Fruit fly (Drosophila melanogaster) whole organism, embryonic: ENCODE data around the gene CG4424.
A peak's percentile ranks its signal among the peaks of the same experiment; 100 is the strongest.

Experiments used
- Abd-B ChIP-seq: fragments of 200-800 bp; sonication (Bioruptor generic); optimal IDR thresholded peaks from 2 replicates; lab custom pipeline; 2018; ENCODE audit warnings: missing biosample characterization, mild to moderate bottlenecking, missing genetic modification characterization, moderate library complexity
- CG10274 ChIP-seq: fragments of 200-800 bp; sonication (Bioruptor generic); optimal IDR thresholded peaks from 3 replicates; lab custom pipeline; 2017; ENCODE audit warnings: missing biosample characterization, mild to moderate bottlenecking, missing genetic modification characterization
- CG10979 ChIP-seq: fragments of 200-800 bp; sonication (Bioruptor generic); optimal IDR thresholded peaks from 2 replicates; lab custom pipeline; 2018; ENCODE audit warnings: missing biosample characterization, mild to moderate bottlenecking, missing genetic modification characterization, moderate library complexity
- CG11696 ChIP-seq: fragments of 200-800 bp; sonication (Bioruptor generic); IDR thresholded peaks from 2 replicates; pipeline ENCODE4 v1.3.6; 2022; ENCODE audit warnings: missing biosample characterization, missing genetic modification characterization
- CG12299 ChIP-seq: fragments of 200-800 bp; sonication (Bioruptor generic); optimal IDR thresholded peaks from 2 replicates; lab custom pipeline; 2018; ENCODE audit warnings: missing biosample characterization, mild to moderate bottlenecking, missing genetic modification characterization
- CG13775 ChIP-seq: fragments of 200-800 bp; sonication (Bioruptor generic); optimal IDR thresholded peaks from 3 replicates; lab custom pipeline; 2017; ENCODE audit warnings: missing biosample characterization, mild to moderate bottlenecking, missing genetic modification characterization
- CG16815 ChIP-seq: fragments of 200-800 bp; sonication (Bioruptor generic); optimal IDR thresholded peaks from 3 replicates; lab custom pipeline; 2017; ENCODE audit warnings: missing biosample characterization, mild to moderate bottlenecking, missing genetic modification characterization
- CG17359 ChIP-seq: fragments of 200-800 bp; sonication (Bioruptor generic); optimal IDR thresholded peaks from 3 replicates; lab custom pipeline; 2018; ENCODE audit warnings: missing biosample characterization, mild to moderate bottlenecking, missing genetic modification characterization, moderate library complexity
- CG18764 ChIP-seq: fragments of 200-800 bp; sonication (Bioruptor generic); optimal IDR thresholded peaks from 3 replicates; lab custom pipeline; 2016; ENCODE audit warnings: missing biosample characterization, missing genetic modification characterization
- CG2199 ChIP-seq: fragments of 200-800 bp; sonication (Bioruptor generic); IDR thresholded peaks from 3 replicates; pipeline ENCODE4 v1.3.6; 2022; ENCODE audit warnings: missing biosample characterization, missing genetic modification characterization
- CG2712 ChIP-seq: fragments of 200-800 bp; optimal IDR thresholded peaks from 3 replicates; lab custom pipeline; 2019; ENCODE audit warnings: missing biosample characterization, mild to moderate bottlenecking, missing genetic modification characterization, moderate library complexity
- CG2875 ChIP-seq: fragments of 200-800 bp; sonication (Bioruptor generic); optimal IDR thresholded peaks from 2 replicates; lab custom pipeline; 2017; ENCODE audit warnings: missing biosample characterization, mild to moderate bottlenecking, missing genetic modification characterization, missing genetic modification reagents
- CG31388 ChIP-seq: fragments of 200-800 bp; sonication (Bioruptor generic); optimal IDR thresholded peaks from 2 replicates; lab custom pipeline; 2016; ENCODE audit warnings: missing biosample characterization, missing genetic modification characterization
- CG3407 ChIP-seq: fragments of 200-800 bp; sonication (Bioruptor generic); optimal IDR thresholded peaks from 2 replicates; lab custom pipeline; 2018; ENCODE audit warnings: missing biosample characterization, mild to moderate bottlenecking, missing genetic modification characterization
- CG34422 ChIP-seq: fragments of 200-800 bp; sonication (Bioruptor generic); IDR thresholded peaks from 3 replicates; pipeline ENCODE4 v1.3.6; 2022; ENCODE audit warnings: missing biosample characterization, missing genetic modification characterization
- CG3995 ChIP-seq: fragments of 200-800 bp; sonication (Bioruptor generic); optimal IDR thresholded peaks from 3 replicates; lab custom pipeline; 2016; ENCODE audit warnings: missing biosample characterization, missing genetic modification characterization
- CG4360 ChIP-seq: fragments of 200-800 bp; sonication (Bioruptor generic); IDR thresholded peaks from 2 replicates; pipeline ENCODE4 v1.3.6; 2022; ENCODE audit warnings: missing biosample characterization, missing genetic modification characterization
- CG4424 ChIP-seq: fragments of 200-800 bp; sonication (Bioruptor generic); optimal IDR thresholded peaks from 3 replicates; lab custom pipeline; 2016; ENCODE audit warnings: missing biosample characterization, missing genetic modification characterization
- CG5245 ChIP-seq: fragments of 200-800 bp; sonication (Bioruptor generic); optimal IDR thresholded peaks from 3 replicates; lab custom pipeline; 2016; ENCODE audit warnings: missing biosample characterization, missing genetic modification characterization
- CG7372 ChIP-seq: fragments of 200-800 bp; sonication (Bioruptor generic); IDR thresholded peaks from 2 replicates; pipeline ENCODE4 v1.3.6; 2022; ENCODE audit warnings: missing biosample characterization, missing genetic modification characterization
- CG8944 ChIP-seq: fragments of 200-800 bp; sonication (Bioruptor generic); optimal IDR thresholded peaks from 3 replicates; lab custom pipeline; 2016; ENCODE audit warnings: missing biosample characterization, missing genetic modification characterization
- CHES-1-like ChIP-seq: fragments of 200-800 bp; sonication (Bioruptor generic); optimal IDR thresholded peaks from 2 replicates; lab custom pipeline; 2016; ENCODE audit warnings: missing biosample characterization, missing genetic modification characterization
- Camta ChIP-seq: fragments of 200-800 bp; sonication (Bioruptor generic); optimal IDR thresholded peaks from 2 replicates; lab custom pipeline; 2016; ENCODE audit warnings: missing biosample characterization, missing genetic modification characterization
- CoRest ChIP-seq: fragments of 200-800 bp; sonication (Bioruptor generic); optimal IDR thresholded peaks from 3 replicates; lab custom pipeline; 2018; ENCODE audit warnings: missing biosample characterization, mild to moderate bottlenecking, missing genetic modification characterization, moderate library complexity
- Dp ChIP-seq: fragments of 200-800 bp; sonication (Bioruptor generic); optimal IDR thresholded peaks from 2 replicates; lab custom pipeline; 2018; ENCODE audit warnings: missing biosample characterization, mild to moderate bottlenecking, missing genetic modification characterization, moderate library complexity
- GATAe ChIP-seq: fragments of 200-800 bp; sonication (Bioruptor generic); conservative IDR thresholded peaks from 2 replicates; pipeline ENCODE4 v1.3.6; 2022; ENCODE audit warnings: missing biosample characterization, missing genetic modification characterization
- Gsc ChIP-seq: fragments of 200-800 bp; sonication (Bioruptor generic); IDR thresholded peaks from 2 replicates; pipeline ENCODE4 v1.3.6; 2022; ENCODE audit warnings: missing biosample characterization, missing genetic modification characterization
- HLH3B ChIP-seq: fragments of 200-800 bp; sonication (Bioruptor generic); IDR thresholded peaks from 2 replicates; pipeline ENCODE4 v1.3.6; 2022; ENCODE audit warnings: missing biosample characterization, missing genetic modification characterization
- Med ChIP-seq: fragments of 200-800 bp; sonication (Bioruptor generic); peaks from one replicate; lab custom pipeline; 2016; ENCODE audit warnings: missing biosample characterization, missing genetic modification characterization, mild to moderate bottlenecking, inconsistent platforms, moderate library complexity
- Nf-YA ChIP-seq: fragments of 200-800 bp; sonication (Bioruptor generic); IDR thresholded peaks from 2 replicates; pipeline ENCODE4 v1.3.6; 2022; ENCODE audit warnings: missing biosample characterization, missing genetic modification characterization
- NfI ChIP-seq: fragments of 200-800 bp; sonication (Bioruptor generic); optimal IDR thresholded peaks from 3 replicates; lab custom pipeline; 2018; ENCODE audit warnings: missing biosample characterization, mild to moderate bottlenecking, missing genetic modification characterization, moderate library complexity
- Rx ChIP-seq: fragments of 200-800 bp; sonication (Bioruptor generic); IDR thresholded peaks from 2 replicates; pipeline ENCODE4 v1.3.6; 2022; ENCODE audit warnings: missing biosample characterization, missing genetic modification characterization
- Six4 ChIP-seq: fragments of 200-800 bp; sonication (Bioruptor generic); optimal IDR thresholded peaks from 2 replicates; lab custom pipeline; 2016; ENCODE audit warnings: missing biosample characterization, missing genetic modification characterization
- Taf1 ChIP-seq: fragments of 200-800 bp; sonication (Bioruptor generic); IDR thresholded peaks from 2 replicates; pipeline ENCODE4 v1.3.6; 2022; ENCODE audit warnings: missing biosample characterization, missing genetic modification characterization
- bsh ChIP-seq, 2 experiments: fragments of 200-800 bp; sonication (Bioruptor generic); optimal IDR thresholded peaks; 2 replicates each; lab custom pipeline; 2017 to 2018; ENCODE audit warnings: mild to moderate bottlenecking in 2 of 2, missing biosample characterization in 2 of 2, missing genetic modification characterization in 2 of 2, moderate library complexity in 1 of 2
- caup ChIP-seq: fragments of 200-800 bp; sonication (Bioruptor generic); optimal IDR thresholded peaks from 3 replicates; lab custom pipeline; 2017; ENCODE audit warnings: missing biosample characterization, mild to moderate bottlenecking, missing genetic modification characterization, moderate library complexity; ENCODE audit not compliant: severe bottlenecking
- ci ChIP-seq: fragments of 200-800 bp; sonication (Bioruptor generic); IDR thresholded peaks from 3 replicates; pipeline ENCODE4 v1.3.6; 2022; ENCODE audit warnings: missing biosample characterization, missing genetic modification characterization
- corto ChIP-seq: fragments of 200-800 bp; sonication (Bioruptor generic); optimal IDR thresholded peaks from 2 replicates; lab custom pipeline; 2016; ENCODE audit warnings: missing biosample characterization, mild to moderate bottlenecking, missing genetic modification characterization, moderate library complexity
- emc ChIP-seq: fragments of 200-800 bp; sonication (Bioruptor generic); optimal IDR thresholded peaks from 2 replicates; lab custom pipeline; 2016; ENCODE audit warnings: missing biosample characterization, missing genetic modification characterization
- en ChIP-seq: fragments of 200-800 bp; sonication (Bioruptor generic); optimal IDR thresholded peaks from 2 replicates; lab custom pipeline; 2016; ENCODE audit warnings: missing biosample characterization, missing genetic modification characterization
- gce ChIP-seq: fragments of 200-800 bp; sonication (Bioruptor generic); IDR thresholded peaks from 3 replicates; pipeline ENCODE4 v1.3.6; 2022; ENCODE audit warnings: missing biosample characterization, missing genetic modification characterization
- gsb-n ChIP-seq: fragments of 200-800 bp; sonication (Bioruptor generic); optimal IDR thresholded peaks from 3 replicates; lab custom pipeline; 2018; ENCODE audit warnings: missing biosample characterization, mild to moderate bottlenecking, missing genetic modification characterization
- kni ChIP-seq: fragments of 200-800 bp; sonication (Bioruptor generic); optimal IDR thresholded peaks from 3 replicates; lab custom pipeline; 2017; ENCODE audit warnings: mild to moderate bottlenecking, missing biosample characterization, missing genetic modification reagents, missing genetic modification characterization
- knrl ChIP-seq: fragments of 200-800 bp; sonication (Bioruptor generic); IDR thresholded peaks from 3 replicates; pipeline ENCODE4 v1.3.6; 2022; ENCODE audit warnings: missing biosample characterization, missing genetic modification characterization; ENCODE audit not compliant: partially characterized antibody
- luna ChIP-seq: fragments of 200-800 bp; sonication (Bioruptor generic); optimal IDR thresholded peaks from 2 replicates; lab custom pipeline; 2016; ENCODE audit warnings: missing biosample characterization, missing genetic modification characterization
- nom ChIP-seq: fragments of 200-800 bp; sonication (Bioruptor generic); optimal IDR thresholded peaks from 2 replicates; lab custom pipeline; 2017; ENCODE audit warnings: missing biosample characterization, missing genetic modification characterization, mild to moderate bottlenecking, moderate library complexity, missing genetic modification reagents
- pita ChIP-seq: fragments of 200-800 bp; sonication (Bioruptor generic); optimal IDR thresholded peaks from 2 replicates; lab custom pipeline; 2017; ENCODE audit warnings: missing biosample characterization, mild to moderate bottlenecking, missing genetic modification characterization
- run ChIP-seq: fragments of 200-800 bp; sonication (Bioruptor generic); optimal IDR thresholded peaks from 3 replicates; lab custom pipeline; 2018; ENCODE audit warnings: missing biosample characterization, mild to moderate bottlenecking, missing genetic modification characterization
- slou ChIP-seq: fragments of 200-800 bp; sonication (Bioruptor generic); optimal IDR thresholded peaks from 3 replicates; lab custom pipeline; 2016; ENCODE audit warnings: missing biosample characterization, missing genetic modification characterization
- tup ChIP-seq: fragments of 200-800 bp; sonication (Bioruptor generic); optimal IDR thresholded peaks from 2 replicates; lab custom pipeline; 2016; ENCODE audit warnings: missing biosample characterization, mild to moderate bottlenecking, missing genetic modification characterization, moderate library complexity
- usp ChIP-seq: fragments of >200 bp; optimal IDR thresholded peaks from 2 replicates; lab custom pipeline; 2017; ENCODE audit warnings: missing biosample characterization, missing genetic modification characterization

Gene CG4424

dm6 chr3R:20058960-20059359, 31.1 kb upstream of the CG4424 start (continued):
- TF ChIP-seq tup (GFP tag; lab: Kevin White, UChicago) (no peak), gce (GFP tag; lab: Robert Waterston, UW) (no peak), CG4360 (GFP tag; lab: Robert Waterston, UW) (no peak), CG16815 (GFP tag; lab: Kevin White, UChicago) (no peak), knrl (GFP tag; lab: Robert Waterston, UW) (peak; percentile 53; the same call in 2 of the 3 replicates), Abd-B (GFP tag; lab: Kevin White, UChicago) (peak; percentile 39), luna (no peak), CG10979 (no peak), Med (GFP tag; lab: Kevin White, UChicago) (peak; percentile 68), CG8944 (GFP tag; lab: Kevin White, UChicago) (no peak), nom (GFP tag; lab: Kevin White, UChicago) (no peak), CG11696 (no peak), slou (GFP tag; lab: Kevin White, UChicago) (no peak), usp (no peak), HLH3B (GFP tag; lab: Robert Waterston, UW) (no peak), CG2199 (GFP tag; lab: Robert Waterston, UW) (no peak), run (tag; lab: Kevin White, UChicago) (no peak), pita (peak; percentile 30)

DNA sequence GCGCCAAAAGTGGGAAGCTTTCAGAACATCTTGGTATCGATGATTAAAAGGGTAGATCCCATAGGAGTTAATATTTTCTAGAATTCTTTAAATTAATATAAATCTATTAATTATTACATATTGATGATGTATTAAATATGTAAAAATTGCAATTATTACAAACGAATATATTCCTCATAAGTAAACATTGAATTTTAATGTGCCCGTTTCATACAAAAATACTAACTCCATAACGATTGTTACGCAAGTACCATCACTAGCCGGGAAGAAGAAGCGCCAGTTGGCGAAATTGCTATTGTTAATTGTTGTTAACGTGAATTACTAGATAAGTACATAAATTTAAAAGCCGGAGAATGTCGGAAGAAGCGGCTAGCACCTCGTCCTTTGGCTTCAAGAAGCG, 29.7 kb upstream of the CG4424 start, which contains the start of gene mdlc:
Gene mdlc, plus strand, starts transcription at position 248 of the 400 bp plus-strand sequence.
- TF ChIP-seq CG2712: no peak
- TF ChIP-seq CG34422: peak; percentile 78; the same call in 1 of the 3 replicates
- no peak for TF ChIP-seq CG7372
- TF ChIP-seq CG12299 (tag; lab: Kevin White, UChicago): no peak
- no peak for TF ChIP-seq emc (GFP tag; lab: Kevin White, UChicago)
- TF ChIP-seq CG31388 (GFP tag; lab: Kevin White, UChicago): no peak
- no peak for TF ChIP-seq CG18764
- TF ChIP-seq CG4424 (GFP tag; lab: Kevin White, UChicago): peak; percentile 25
- TF ChIP-seq CG3995 (GFP tag; lab: Kevin White, UChicago): no peak
- TF ChIP-seq Dp (GFP tag; lab: Kevin White, UChicago): peak; percentile 57
- no peak for TF ChIP-seq Nf-YA (GFP tag; lab: Robert Waterston, UW)
- no peak for TF ChIP-seq GATAe (GFP tag; lab: Robert Waterston, UW)
- no peak for TF ChIP-seq CG2875 (GFP tag; lab: Kevin White, UChicago)
- TF ChIP-seq CG17359 (tag; lab: Kevin White, UChicago): no peak
- no peak for TF ChIP-seq ci (GFP tag; lab: Robert Waterston, UW)
- no peak for TF ChIP-seq corto
- no peak for TF ChIP-seq caup (GFP tag; lab: Kevin White, UChicago)
- no peak for TF ChIP-seq kni (GFP tag; lab: Kevin White, UChicago)
- TF ChIP-seq Rx: no peak
- TF ChIP-seq Six4 (GFP tag; lab: Kevin White, UChicago): no peak
- TF ChIP-seq CHES-1-like: no peak
- TF ChIP-seq slou (GFP tag; lab: Kevin White, UChicago): no peak
- TF ChIP-seq CG3407: no peak
- TF ChIP-seq gsb-n (tag; lab: Kevin White, UChicago): no peak
- no peak for TF ChIP-seq Gsc (GFP tag; lab: Robert Waterston, UW)
- TF ChIP-seq bsh (GFP tag; optimal IDR thresholded peaks at IDR 0.05; lab: Kevin White, UChicago): no peak
- TF ChIP-seq Taf1 (GFP tag; lab: Robert Waterston, UW): no peak
- peak; percentile 4 for TF ChIP-seq CG13775 (GFP tag; lab: Kevin White, UChicago)
- no peak for TF ChIP-seq CG10274 (GFP tag; lab: Kevin White, UChicago)
- TF ChIP-seq NfI (GFP tag; lab: Kevin White, UChicago): no peak
- TF ChIP-seq en (GFP tag; lab: Kevin White, UChicago): no peak
- TF ChIP-seq Camta (GFP tag; lab: Kevin White, UChicago): no peak
- no peak for TF ChIP-seq CG5245 (GFP tag; lab: Kevin White, UChicago)
- TF ChIP-seq CoRest (tag; lab: Kevin White, UChicago): peak; percentile 59
